Worm (Caenorhabditis elegans): Measurements from ENCODE around the gene snpc-1.3.

The snpc-1.3 gene

DNA sequence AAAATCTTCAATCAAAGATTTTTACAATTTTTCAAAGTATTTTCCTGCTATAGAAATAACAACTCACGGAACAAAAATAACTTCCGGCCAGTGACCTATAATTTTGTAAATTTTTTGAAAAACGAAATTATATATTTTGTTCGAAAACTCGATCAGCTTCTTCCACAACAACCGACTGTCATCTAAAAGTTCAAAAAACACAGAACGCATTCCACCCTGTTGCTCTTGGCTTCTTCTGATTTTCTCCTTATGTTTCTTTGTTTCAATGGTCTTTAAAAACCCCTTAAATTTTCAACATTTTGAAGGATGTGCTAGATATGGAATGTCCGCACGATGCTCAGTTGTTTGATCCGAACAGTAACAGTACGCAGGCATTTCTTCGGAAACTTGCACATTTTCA is 33.9 kb downstream of the snpc-1.3 start, which contains the start of gene dmsr-7:
dmsr-7 (plus strand) TSS at position 301 of the 400 bp plus-strand sequence.
- no peak for TF ChIP-seq tlp-1 (tag; optimal IDR thresholded peaks at IDR 0.05)

DNA sequence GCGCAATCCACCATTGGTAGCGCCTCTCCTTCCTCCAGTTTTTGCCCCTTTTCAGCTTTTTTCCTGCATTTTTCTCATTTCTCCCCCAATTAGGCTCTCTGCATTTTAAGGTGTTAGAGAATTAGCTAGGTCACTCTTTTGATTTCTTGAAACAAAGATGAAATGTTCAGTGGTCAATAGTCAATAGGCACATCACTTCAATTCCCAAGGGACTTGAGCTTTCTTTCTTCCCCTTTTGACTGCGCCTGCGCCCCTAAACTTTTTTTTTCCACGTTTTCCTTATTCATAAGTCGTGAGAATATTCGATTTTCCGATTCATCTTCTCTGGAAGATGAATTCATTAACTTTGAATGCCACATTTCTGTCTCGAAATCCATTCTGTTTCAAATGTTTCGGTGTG is 35.0 kb downstream of the snpc-1.3 start:
- no peak for TF ChIP-seq C16A3.4 (tag; optimal IDR thresholded peaks at IDR 0.05)
- TF ChIP-seq lin-14 (GFP tag; optimal IDR thresholded peaks at IDR 0.05): peak; percentile 3

DNA sequence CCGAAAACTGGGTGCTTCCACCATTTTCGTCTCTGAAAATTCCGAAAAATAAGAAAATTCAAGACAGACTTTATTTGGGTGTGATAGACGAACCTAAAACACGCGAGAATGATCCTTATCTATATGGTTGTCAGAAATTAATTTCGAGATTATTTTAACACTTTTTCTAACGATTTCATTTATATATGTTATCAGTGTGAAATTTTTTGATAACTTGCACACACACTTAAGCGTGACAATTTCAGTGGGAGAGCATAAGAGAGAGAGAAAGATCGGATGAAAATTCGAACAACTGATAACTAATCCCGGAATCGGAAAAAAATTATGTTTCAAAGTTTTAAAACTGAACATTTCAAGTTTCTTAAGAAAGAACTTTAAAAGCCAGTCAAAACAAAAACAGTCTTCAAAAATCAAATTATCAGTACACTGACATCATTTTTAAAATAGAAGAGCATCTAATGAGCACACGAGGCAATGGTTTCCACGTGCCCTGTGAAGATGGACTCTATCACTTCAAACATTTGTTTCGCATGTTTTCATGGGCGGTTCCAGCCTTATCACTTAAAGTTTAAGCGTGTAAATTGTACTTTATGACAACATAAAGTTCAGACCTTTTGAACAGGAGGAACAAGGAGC is 45.9 kb downstream of the snpc-1.3 start, which contains the start of gene C35A11.4:
C35A11.4 (minus strand) TSS at position 156 of the 636 bp plus-strand sequence.
- peak; percentile 56 for TF ChIP-seq tlp-1 (tag; optimal IDR thresholded peaks at IDR 0.05)
- TF ChIP-seq nhr-71 (tag; optimal IDR thresholded peaks at IDR 0.05): peak; percentile 9
- peak; percentile 97 for TF ChIP-seq elt-2 (tag; optimal IDR thresholded peaks at IDR 0.05)
- peak in 1 of 2 experiments; percentile 23 for TF ChIP-seq lin-35 (GFP tag; optimal IDR thresholded peaks at IDR 0.05)
- TF ChIP-seq lin-13 (GFP tag; optimal IDR thresholded peaks at IDR 0.05): no peak
- TF ChIP-seq pqm-1 (tag; optimal IDR thresholded peaks at IDR 0.05): peak; percentile 27
